Worm (Caenorhabditis elegans): ENCODE data around the gene T16G12.13.

DNA sequence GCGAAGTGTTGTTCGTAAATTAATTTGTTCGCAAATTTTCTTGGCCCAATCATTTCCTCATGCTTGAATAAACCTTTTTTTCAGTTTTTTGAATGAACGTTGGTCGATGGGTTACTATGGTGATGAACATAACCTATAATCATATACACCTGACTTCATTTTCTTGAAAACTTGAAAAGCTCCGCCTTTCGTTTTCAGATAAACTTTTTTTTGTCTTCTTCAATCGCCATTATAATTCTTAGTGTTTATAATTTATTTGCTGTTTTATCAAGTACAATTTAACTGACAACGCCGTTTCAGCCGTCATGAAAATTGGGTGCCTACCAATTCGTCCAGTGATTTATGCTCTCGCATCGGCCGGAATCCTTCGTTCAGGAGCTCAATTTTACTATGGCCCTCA is 23.5 kb upstream of the T16G12.13 start, which contains the start of gene M04D8.7:
- no peak for TF ChIP-seq sox-4 (tag; optimal IDR thresholded peaks at IDR 0.05)
- TF ChIP-seq ceh-24 (tag; optimal IDR thresholded peaks at IDR 0.05): no peak
- no peak for TF ChIP-seq ceh-45 (GFP tag; IDR thresholded peaks at IDR 0.05)
- TF ChIP-seq ama-1 (optimal IDR thresholded peaks at IDR 0.05): no peak
- no peak for TF ChIP-seq pax-1 (tag; optimal IDR thresholded peaks at IDR 0.05)

All from whole organism, late embryonic.